Worm (Caenorhabditis elegans): ENCODE results near the gene F41B4.3.

DNA sequence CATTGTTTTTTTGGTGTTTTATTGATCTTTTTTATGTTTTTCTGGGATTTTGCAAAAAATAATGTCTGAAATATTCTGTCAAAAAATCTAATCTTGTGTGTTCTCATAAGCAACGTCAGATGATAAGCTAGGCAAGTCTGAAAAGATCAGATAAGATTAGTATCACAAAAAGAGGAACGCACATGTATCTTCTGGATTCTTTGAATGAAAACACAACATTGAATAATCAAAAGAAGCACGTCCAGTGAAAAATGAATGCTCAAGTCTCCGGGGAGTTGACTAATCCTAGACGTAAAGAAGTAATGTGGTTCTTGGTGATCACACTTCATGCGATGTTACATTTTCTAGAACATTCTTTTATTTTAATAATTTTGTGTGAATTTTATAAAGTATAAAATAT is 30.5 kb downstream of the F41B4.3 start:
- no peak for TF ChIP-seq ceh-19 (GFP tag; optimal IDR thresholded peaks at IDR 0.05)
- no peak for TF ChIP-seq pha-4 (tag; optimal IDR thresholded peaks at IDR 0.05)
- TF ChIP-seq unc-55 (GFP tag; optimal IDR thresholded peaks at IDR 0.05) = no peak
- no peak for TF ChIP-seq ama-1 (optimal IDR thresholded peaks at IDR 0.05)

Data from whole organism, late embryonic.